Fruit fly (Drosophila melanogaster): ENCODE results near the gene CG32532.

- TF ChIP-seq CG15073 (GFP tag; optimal IDR thresholded peaks at IDR 0.05) (no peak), Ada2b (GFP tag; IDR thresholded peaks at IDR 0.05) (no peak), H2.0 (GFP tag; IDR thresholded peaks at IDR 0.05) (no peak), sens-2 (GFP tag; IDR thresholded peaks at IDR 0.05) (no peak), CG11093 (GFP tag; IDR thresholded peaks at IDR 0.05) (no peak), CG10321 (GFP tag; IDR thresholded peaks at IDR 0.05) (no peak), CG17385 (GFP tag; optimal IDR thresholded peaks at IDR 0.05) (no peak), CG11696 (GFP tag; IDR thresholded peaks at IDR 0.05) (no peak), CG10959 (GFP tag; IDR thresholded peaks at IDR 0.05) (no peak), CG9727 (GFP tag; optimal IDR thresholded peaks at IDR 0.05) (no peak), dimm (GFP tag; IDR thresholded peaks at IDR 0.05) (no peak), CG7928 (GFP tag; optimal IDR thresholded peaks at IDR 0.05) (no peak)
Measured at dm6 chrX:19522597-19522996, 24.7 kb downstream of the CG32532 start.

Data from whole organism, embryonic.